Worm (Caenorhabditis elegans) whole organism, L4 larva: Measurements from ENCODE around the gene dgk-5.

Experiments
- ceh-20 ChIP-seq: fragments of 200-800 bp; sonication (Bioruptor generic); IDR thresholded peaks from 2 replicates; pipeline ENCODE4 v1.3.6; 2022; ENCODE audit warnings: missing genetic modification reagents, missing genetic modification characterization, missing compliant biosample characterization
- daf-16 ChIP-seq, 3 experiments: sonication (generic microtip); optimal IDR thresholded peaks; 2 replicates each; lab custom pipeline; 2016 to 2017; ENCODE audit warnings: missing genetic modification characterization in 3 of 3, missing genetic modification reagents in 3 of 3, mild to moderate bottlenecking in 2 of 3, missing compliant biosample characterization in 2 of 3, missing biosample characterization in 1 of 3, moderate library complexity in 1 of 3
- lin-38 ChIP-seq: fragments of 200-800 bp; sonication (Bioruptor generic); IDR thresholded peaks from 2 replicates; pipeline ENCODE4 v1.3.6; 2022; ENCODE audit warnings: missing genetic modification reagents, missing genetic modification characterization, missing compliant biosample characterization

Gene dgk-5

ce11 chrII:6407279-6407678 is 63.6 kb downstream of the dgk-5 start, which contains the start of gene spp-11:
Gene spp-11 (minus strand): TSS chrII:6407379.
- no peak for TF ChIP-seq lin-38 (GFP tag; lab: Robert Waterston, UW)
- TF ChIP-seq daf-16 (GFP tag; optimal IDR thresholded peaks at IDR 0.05; lab: Kevin White, UChicago), result no peak
- TF ChIP-seq daf-16 (tag; optimal IDR thresholded peaks at IDR 0.05; lab: Kevin White, UChicago), result peak; percentile 43
- TF ChIP-seq ceh-20, result no peak
- TF ChIP-seq, all 104 proteins: peak for 1
